Worm (Caenorhabditis elegans): ENCODE results near the gene F19B10.5.

DNA sequence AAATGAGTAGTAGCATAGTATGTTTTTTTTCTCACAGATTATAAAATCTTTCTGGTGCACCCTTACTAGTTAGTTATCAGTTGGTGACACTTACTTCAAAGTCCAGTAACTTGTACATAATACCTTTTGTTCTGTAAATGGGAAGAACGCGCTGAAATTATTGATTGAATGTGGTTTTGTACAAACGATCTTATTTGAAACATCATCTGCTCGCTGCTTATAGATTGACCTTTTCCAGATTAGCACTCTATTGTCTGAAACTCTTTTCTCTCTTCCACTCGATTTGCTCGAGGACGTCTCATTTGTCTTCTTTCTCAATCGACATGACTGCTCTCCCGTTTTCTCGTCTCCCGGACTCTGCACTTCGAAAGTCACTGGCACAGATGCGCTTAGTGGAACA is 8.4 kb upstream of the F19B10.5 start, which contains the start of gene fbxb-33:
- no peak for TF ChIP-seq dao-5 (tag; optimal IDR thresholded peaks at IDR 0.05)
- TF ChIP-seq W03F9.2 (tag; optimal IDR thresholded peaks at IDR 0.05) = no peak

Data from whole organism, L4/young adult.